Fruit fly (Drosophila melanogaster) whole organism, prepupa: ENCODE data around the gene CG13358.
A peak's percentile ranks its signal among the peaks of the same experiment; 100 is the strongest.

Experiments used
- Blimp-1 ChIP-seq: fragments of 200-800 bp; sonication (Bioruptor generic); optimal IDR thresholded peaks from 3 replicates; lab custom pipeline; 2017; ENCODE audit warnings: missing biosample characterization, missing genetic modification characterization, mild to moderate bottlenecking, moderate library complexity, missing genetic modification reagents
- CG11294 ChIP-seq: fragments of 200-800 bp; sonication (Bioruptor generic); IDR thresholded peaks from 2 replicates; pipeline ENCODE4 v1.3.6; 2022; ENCODE audit warnings: missing biosample characterization, missing genetic modification characterization
- CG1621 ChIP-seq: fragments of 200-800 bp; sonication (Bioruptor generic); optimal IDR thresholded peaks from 3 replicates; lab custom pipeline; 2018; ENCODE audit warnings: missing biosample characterization, mild to moderate bottlenecking, missing genetic modification characterization
- CG16779 ChIP-seq: fragments of 200-800 bp; sonication (Bioruptor generic); optimal IDR thresholded peaks from 3 replicates; lab custom pipeline; 2017; ENCODE audit warnings: missing biosample characterization, mild to moderate bottlenecking, missing genetic modification characterization
- CG32006 ChIP-seq: fragments of 200-800 bp; sonication (Bioruptor generic); optimal IDR thresholded peaks from 3 replicates; lab custom pipeline; 2017; ENCODE audit warnings: missing biosample characterization, mild to moderate bottlenecking, missing genetic modification characterization
- CG6163 ChIP-seq: fragments of 200-800 bp; sonication (Bioruptor generic); IDR thresholded peaks from 3 replicates; pipeline ENCODE4 v1.3.6; 2022; ENCODE audit warnings: missing biosample characterization, missing genetic modification characterization
- CG6808 ChIP-seq: fragments of 200-800 bp; sonication (Bioruptor generic); optimal IDR thresholded peaks from 3 replicates; lab custom pipeline; 2017; ENCODE audit warnings: missing biosample characterization, missing genetic modification characterization, mild to moderate bottlenecking, moderate library complexity, missing genetic modification reagents
- CG6854 ChIP-seq: fragments of 200-800 bp; sonication (Bioruptor generic); optimal IDR thresholded peaks from 2 replicates; lab custom pipeline; 2017; ENCODE audit warnings: missing biosample characterization, mild to moderate bottlenecking, missing genetic modification characterization
- CG9139 ChIP-seq: fragments of 200-800 bp; sonication (Bioruptor generic); optimal IDR thresholded peaks from 3 replicates; lab custom pipeline; 2017; ENCODE audit warnings: missing biosample characterization, mild to moderate bottlenecking, missing genetic modification characterization
- Eip75B ChIP-seq: fragments of 200-800 bp; sonication (Bioruptor generic); optimal IDR thresholded peaks from 3 replicates; lab custom pipeline; 2016; ENCODE audit warnings: missing biosample characterization, missing genetic modification characterization
- Eip78C ChIP-seq: fragments of 200-800 bp; sonication (Bioruptor generic); peaks from one replicate; lab custom pipeline; 2016; ENCODE audit warnings: missing biosample characterization, missing genetic modification characterization
- Eip93F ChIP-seq: fragments of 200-800 bp; sonication (Bioruptor generic); optimal IDR thresholded peaks from 2 replicates; lab custom pipeline; 2016; ENCODE audit warnings: missing biosample characterization, mild to moderate bottlenecking, missing genetic modification characterization
- Ets21C ChIP-seq: fragments of 200-800 bp; sonication (Bioruptor generic); optimal IDR thresholded peaks from 3 replicates; lab custom pipeline; 2016; ENCODE audit warnings: missing biosample characterization, missing genetic modification characterization
- Ets96B ChIP-seq: fragments of 200-800 bp; optimal IDR thresholded peaks from 2 replicates; lab custom pipeline; 2019; ENCODE audit warnings: missing biosample characterization, mild to moderate bottlenecking, missing genetic modification characterization, moderate library complexity
- Gug ChIP-seq: fragments of 200-800 bp; sonication (Bioruptor generic); IDR thresholded peaks from 2 replicates; pipeline ENCODE4 v1.3.6; 2022; ENCODE audit warnings: missing biosample characterization, missing genetic modification characterization
- Hr38 ChIP-seq: sonication (Bioruptor generic); optimal IDR thresholded peaks from 2 replicates; lab custom pipeline; 2016; ENCODE audit warnings: missing biosample characterization, missing genetic modification characterization
- Hr39 ChIP-seq: fragments of 200-800 bp; sonication (Bioruptor generic); optimal IDR thresholded peaks from 2 replicates; lab custom pipeline; 2016; ENCODE audit warnings: missing biosample characterization, missing genetic modification characterization
- Lpt ChIP-seq: fragments of 200-800 bp; sonication (Bioruptor generic); optimal IDR thresholded peaks from 3 replicates; lab custom pipeline; 2016; ENCODE audit warnings: missing biosample characterization, missing genetic modification characterization
- OdsH ChIP-seq: fragments of 200-800 bp; sonication (Bioruptor generic); optimal IDR thresholded peaks from 3 replicates; lab custom pipeline; 2016; ENCODE audit warnings: missing biosample characterization, missing genetic modification characterization
- Smox ChIP-seq: fragments of 200-800 bp; sonication (Bioruptor generic); optimal IDR thresholded peaks from 3 replicates; lab custom pipeline; 2016; ENCODE audit warnings: missing biosample characterization, missing genetic modification characterization
- Sox102F ChIP-seq: fragments of 200-800 bp; sonication (Bioruptor generic); optimal IDR thresholded peaks from 2 replicates; lab custom pipeline; 2016; ENCODE audit warnings: missing biosample characterization, mild to moderate bottlenecking, missing genetic modification characterization
- Sox14 ChIP-seq: fragments of 200-800 bp; sonication (Bioruptor generic); optimal IDR thresholded peaks from 3 replicates; lab custom pipeline; 2016; ENCODE audit warnings: missing biosample characterization, missing genetic modification characterization
- Sox15 ChIP-seq: fragments of 200-800 bp; sonication (Bioruptor generic); optimal IDR thresholded peaks from 3 replicates; lab custom pipeline; 2016; ENCODE audit warnings: missing biosample characterization, missing genetic modification characterization
- achi ChIP-seq: fragments of 200-800 bp; sonication (Bioruptor generic); optimal IDR thresholded peaks from 3 replicates; lab custom pipeline; 2016; ENCODE audit warnings: missing biosample characterization, missing genetic modification characterization
- acj6 ChIP-seq: fragments of 200-800 bp; sonication (Bioruptor generic); optimal IDR thresholded peaks from 3 replicates; lab custom pipeline; 2016; ENCODE audit warnings: missing biosample characterization, missing genetic modification characterization
- cyc ChIP-seq: fragments of 200-800 bp; sonication (Bioruptor generic); optimal IDR thresholded peaks from 3 replicates; lab custom pipeline; 2016; ENCODE audit warnings: missing biosample characterization, missing genetic modification characterization
- dac ChIP-seq: fragments of 200-800 bp; sonication (Bioruptor generic); optimal IDR thresholded peaks from 2 replicates; lab custom pipeline; 2017; ENCODE audit warnings: missing biosample characterization, mild to moderate bottlenecking, missing genetic modification characterization
- dsx ChIP-seq: fragments of 200-800 bp; optimal IDR thresholded peaks from 3 replicates; lab custom pipeline; 2019; ENCODE audit warnings: missing biosample characterization, mild to moderate bottlenecking, missing genetic modification characterization, moderate library complexity; ENCODE audit not compliant: poor library complexity, severe bottlenecking
- fkh ChIP-seq: fragments of 200-800 bp; sonication (Bioruptor generic); optimal IDR thresholded peaks from 3 replicates; lab custom pipeline; 2017; ENCODE audit warnings: missing biosample characterization, mild to moderate bottlenecking, missing genetic modification characterization, moderate library complexity
- lz ChIP-seq: fragments of 200-800 bp; sonication (Bioruptor generic); optimal IDR thresholded peaks from 3 replicates; lab custom pipeline; 2016; ENCODE audit warnings: missing biosample characterization, missing genetic modification characterization
- net ChIP-seq: fragments of 200-800 bp; sonication (Bioruptor generic); optimal IDR thresholded peaks from 3 replicates; lab custom pipeline; 2016; ENCODE audit warnings: missing biosample characterization, missing genetic modification characterization
- spab ChIP-seq: fragments of 200-800 bp; sonication (Bioruptor generic); optimal IDR thresholded peaks from 2 replicates; lab custom pipeline; 2017; ENCODE audit warnings: missing biosample characterization, mild to moderate bottlenecking, missing genetic modification characterization, missing genetic modification reagents
- ss ChIP-seq, 2 experiments: fragments of 200-800 bp; sonication (Bioruptor generic); optimal IDR thresholded peaks; 2 replicates in 1 of 2; 3 replicates in 1 of 2; lab custom pipeline; 2017 to 2018; ENCODE audit warnings: mild to moderate bottlenecking in 2 of 2, missing biosample characterization in 2 of 2, missing genetic modification characterization in 2 of 2, moderate library complexity in 1 of 2
- topi ChIP-seq: fragments of 200-800 bp; sonication (Bioruptor generic); optimal IDR thresholded peaks from 3 replicates; lab custom pipeline; 2016; ENCODE audit warnings: missing biosample characterization, missing genetic modification characterization
- vri ChIP-seq: fragments of 200-800 bp; sonication (Bioruptor generic); optimal IDR thresholded peaks from 3 replicates; lab custom pipeline; 2016; ENCODE audit warnings: missing biosample characterization, mild to moderate bottlenecking, missing genetic modification characterization

Gene CG13358

DNA sequence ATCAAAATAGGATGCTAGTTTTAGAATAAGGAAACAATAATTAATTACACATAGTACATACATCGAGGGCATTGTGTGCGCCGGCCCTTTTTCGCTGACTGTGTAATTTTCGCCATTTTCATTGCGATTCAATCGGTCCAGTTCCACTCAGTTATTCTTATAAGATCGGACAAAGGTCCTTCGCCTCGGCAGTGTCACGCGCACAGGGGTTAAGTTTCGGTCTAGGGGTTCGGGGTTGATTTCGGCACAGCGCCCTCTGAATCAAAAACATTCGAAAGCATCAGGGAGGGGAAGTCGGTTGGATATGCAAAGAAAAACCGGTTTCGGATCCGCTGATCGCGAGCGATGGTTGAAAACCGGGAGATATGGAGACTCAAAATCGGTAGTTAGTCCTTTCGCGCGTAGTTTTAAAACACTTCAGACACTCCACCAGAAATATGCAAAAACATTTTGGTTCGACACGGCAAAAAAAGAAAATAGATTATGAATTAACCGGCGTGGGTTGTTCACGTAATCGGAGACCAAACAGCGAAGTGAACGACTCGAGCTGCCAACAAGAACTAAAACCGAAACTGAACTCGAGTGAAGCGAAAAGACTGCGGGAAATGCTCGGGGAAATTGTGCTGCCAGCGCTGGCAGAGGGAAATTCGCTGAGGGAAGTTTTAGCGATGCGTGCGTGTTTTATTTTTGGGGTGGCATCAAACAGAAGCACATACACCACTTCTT lies 31.4 kb upstream of the CG13358 start:
- no peak for TF ChIP-seq CG6854 (GFP tag; lab: Kevin White, UChicago)
- TF ChIP-seq Sox102F (GFP tag; lab: Kevin White, UChicago), result no peak
- no peak for TF ChIP-seq CG6808 (GFP tag; lab: Kevin White, UChicago)
- no peak for TF ChIP-seq OdsH (GFP tag; lab: Kevin White, UChicago)
- TF ChIP-seq Sox14 (GFP tag; lab: Kevin White, UChicago), result no peak
- no peak for TF ChIP-seq fkh
- no peak for TF ChIP-seq Smox (GFP tag; lab: Kevin White, UChicago)
- TF ChIP-seq topi (GFP tag; lab: Kevin White, UChicago), result no peak
- no peak for TF ChIP-seq Sox15 (GFP tag; lab: Kevin White, UChicago)
- TF ChIP-seq Ets96B, result no peak
- no peak for TF ChIP-seq dsx (GFP tag; lab: Kevin White, UChicago)
- no peak for TF ChIP-seq acj6 (GFP tag; lab: Kevin White, UChicago)
- TF ChIP-seq spab (GFP tag; lab: Kevin White, UChicago), result no peak
- TF ChIP-seq Gug (GFP tag; lab: Robert Waterston, UW), result no peak
- TF ChIP-seq ss (GFP tag; optimal IDR thresholded peaks at IDR 0.05; lab: Kevin White, UChicago), result no peak

- TF ChIP-seq Sox102F (GFP tag; lab: Kevin White, UChicago) (no peak), achi (GFP tag; lab: Kevin White, UChicago) (no peak), dsx (GFP tag; lab: Kevin White, UChicago) (no peak), CG6163 (GFP tag; lab: Robert Waterston, UW) (no peak), CG9139 (GFP tag; lab: Kevin White, UChicago) (no peak), CG32006 (no peak), Eip93F (no peak), Eip75B (GFP tag; lab: Kevin White, UChicago) (no peak), CG1621 (no peak), Hr38 (GFP tag; lab: Kevin White, UChicago) (no peak), ss (GFP tag; optimal IDR thresholded peaks at IDR 0.05; lab: Kevin White, UChicago) (no peak), Sox14 (GFP tag; lab: Kevin White, UChicago) (no peak), Lpt (GFP tag; lab: Kevin White, UChicago) (no peak), Gug (GFP tag; lab: Robert Waterston, UW) (no peak), vri (no peak), Blimp-1 (no peak), dac (GFP tag; lab: Kevin White, UChicago) (no peak), Hr39 (GFP tag; lab: Kevin White, UChicago) (no peak), fkh (no peak)
These were observed 20.2 kb upstream of the CG13358 start for dm6 chrX:824961-825360.

dm6 chrX:805907-806306 lies 1.2 kb upstream of the CG13358 start, which contains the start of gene Sec22:
Gene Sec22 (plus strand): TSS chrX:806076.
- TF ChIP-seq net (no peak), lz (GFP tag; lab: Kevin White, UChicago) (peak; percentile 11), CG9139 (GFP tag; lab: Kevin White, UChicago) (no peak), CG11294 (GFP tag; lab: Robert Waterston, UW) (no peak), CG16779 (tag; lab: Kevin White, UChicago) (no peak), ss (GFP tag; optimal IDR thresholded peaks at IDR 0.05; lab: Kevin White, UChicago) (peak in 1 of 2 experiments; percentile 36), cyc (GFP tag; lab: Kevin White, UChicago) (peak; percentile 3), dsx (GFP tag; lab: Kevin White, UChicago) (peak; percentile 26), Eip78C (GFP tag; lab: Kevin White, UChicago) (peak; percentile 45), Ets21C (no peak), Ets96B (no peak)
